Worm (Caenorhabditis elegans): Measurements from ENCODE around the gene F14F9.3.

ce11 chrV:5090386-5090785, 47.6 kb upstream of the F14F9.3 start:
- TF ChIP-seq him-1 (tag; optimal IDR thresholded peaks at IDR 0.05) (no peak), dao-5 (tag; optimal IDR thresholded peaks at IDR 0.05) (no peak)
